Worm (Caenorhabditis elegans): Measurements from ENCODE around the gene T24H10.4.

- TF ChIP-seq nhr-11 (tag; optimal IDR thresholded peaks at IDR 0.05) (no peak), F13H6.1 (tag; optimal IDR thresholded peaks at IDR 0.05) (no peak), tbx-2 (tag; optimal IDR thresholded peaks at IDR 0.05) (no peak), ama-1 (optimal IDR thresholded peaks at IDR 0.05) (no peak), fkh-10 (GFP tag; optimal IDR thresholded peaks at IDR 0.05) (no peak), ceh-19 (GFP tag; optimal IDR thresholded peaks at IDR 0.05) (no peak)
Observed at ce11 chrII:9139172-9139700, 29.9 kb downstream of the T24H10.4 start, which contains the start of gene Y9C2UA.1.
